Fruit fly (Drosophila melanogaster) whole organism, prepupa: ENCODE results near the gene chic.
A peak's percentile ranks its signal among the peaks of the same experiment; 100 is the strongest.

Source experiments
- CG11902 ChIP-seq: fragments of 200-800 bp; sonication (Bioruptor generic); optimal IDR thresholded peaks from 3 replicates; lab custom pipeline; 2016; ENCODE audit warnings: missing biosample characterization, missing genetic modification characterization
- CG15336 ChIP-seq: fragments of 200-800 bp; sonication (Bioruptor generic); IDR thresholded peaks from 2 replicates; pipeline ENCODE4 v1.3.6; 2022; ENCODE audit warnings: missing biosample characterization, missing genetic modification characterization
- CG6854 ChIP-seq: fragments of 200-800 bp; sonication (Bioruptor generic); optimal IDR thresholded peaks from 2 replicates; lab custom pipeline; 2017; ENCODE audit warnings: missing biosample characterization, mild to moderate bottlenecking, missing genetic modification characterization
- Met ChIP-seq: fragments of 200-800 bp; sonication (Bioruptor generic); optimal IDR thresholded peaks from 3 replicates; lab custom pipeline; 2016; ENCODE audit warnings: missing biosample characterization, missing genetic modification characterization
- OdsH ChIP-seq: fragments of 200-800 bp; sonication (Bioruptor generic); optimal IDR thresholded peaks from 3 replicates; lab custom pipeline; 2016; ENCODE audit warnings: missing biosample characterization, missing genetic modification characterization
- Smox ChIP-seq: fragments of 200-800 bp; sonication (Bioruptor generic); optimal IDR thresholded peaks from 3 replicates; lab custom pipeline; 2016; ENCODE audit warnings: missing biosample characterization, missing genetic modification characterization
- Sox14 ChIP-seq: fragments of 200-800 bp; sonication (Bioruptor generic); optimal IDR thresholded peaks from 3 replicates; lab custom pipeline; 2016; ENCODE audit warnings: missing biosample characterization, missing genetic modification characterization
- acj6 ChIP-seq: fragments of 200-800 bp; sonication (Bioruptor generic); optimal IDR thresholded peaks from 3 replicates; lab custom pipeline; 2016; ENCODE audit warnings: missing biosample characterization, missing genetic modification characterization
- fd59A ChIP-seq: fragments of 200-800 bp; sonication (Bioruptor generic); optimal IDR thresholded peaks from 2 replicates; lab custom pipeline; 2017; ENCODE audit warnings: missing biosample characterization, mild to moderate bottlenecking, missing genetic modification characterization, missing genetic modification reagents
- fd85E ChIP-seq: fragments of 200-800 bp; sonication (Bioruptor generic); optimal IDR thresholded peaks from 3 replicates; lab custom pipeline; 2016; ENCODE audit warnings: missing biosample characterization, missing genetic modification characterization
- spab ChIP-seq: fragments of 200-800 bp; sonication (Bioruptor generic); optimal IDR thresholded peaks from 2 replicates; lab custom pipeline; 2017; ENCODE audit warnings: missing biosample characterization, mild to moderate bottlenecking, missing genetic modification characterization, missing genetic modification reagents

dm6 chr2L:5986094-5986493 lies 5.3 kb upstream of the chic start, which contains the start of gene ifc:
- TF ChIP-seq fd85E (no peak), fd59A (GFP tag; lab: Kevin White, UChicago) (no peak), CG11902 (GFP tag; lab: Kevin White, UChicago) (no peak), Smox (no peak), acj6 (peak; percentile 19), CG6854 (GFP tag; lab: Kevin White, UChicago) (no peak), OdsH (GFP tag; lab: Kevin White, UChicago) (no peak), Sox14 (GFP tag; lab: Kevin White, UChicago) (peak; percentile 66), CG15336 (GFP tag; lab: Robert Waterston, UW) (no peak), spab (GFP tag; lab: Kevin White, UChicago) (no peak), Met (GFP tag; lab: Kevin White, UChicago) (no peak)
